Fruit fly (Drosophila melanogaster): ENCODE measurements around the gene CG8833.

DNA sequence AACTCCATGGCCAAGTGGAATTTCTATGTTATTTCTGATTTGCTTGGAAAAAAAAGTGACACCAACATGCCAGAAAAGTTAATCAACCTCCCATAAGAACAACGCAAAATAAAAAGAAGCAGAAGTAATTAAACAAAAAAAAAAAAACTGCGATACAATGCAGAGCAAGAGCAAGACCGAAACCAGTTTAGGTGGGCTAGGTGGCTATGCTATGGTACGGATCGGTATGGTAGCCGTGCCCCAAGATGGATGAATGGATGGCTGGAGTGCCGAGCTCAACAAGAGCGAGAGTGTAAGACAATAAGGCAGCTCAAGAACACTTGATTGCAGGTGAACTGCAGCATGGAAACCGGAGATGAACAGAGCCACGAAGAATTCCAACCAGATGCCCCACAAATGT is 8.0 kb upstream of the CG8833 start:
- no peak for TF ChIP-seq CG15269 (tag; optimal IDR thresholded peaks at IDR 0.05)
- no peak for TF ChIP-seq ham (GFP tag; IDR thresholded peaks at IDR 0.05)
- TF ChIP-seq CG7987 (GFP tag; optimal IDR thresholded peaks at IDR 0.05), result no peak
- TF ChIP-seq vnd (GFP tag; IDR thresholded peaks at IDR 0.05; ENCODE audit: partially characterized antibody), result no peak
- TF ChIP-seq CG10654 (GFP tag; optimal IDR thresholded peaks at IDR 0.05), result no peak
- TF ChIP-seq Vsx1 (GFP tag; optimal IDR thresholded peaks at IDR 0.05), result no peak
- TF ChIP-seq sens-2 (GFP tag; IDR thresholded peaks at IDR 0.05), result no peak
- TF ChIP-seq Ada2b (GFP tag; IDR thresholded peaks at IDR 0.05), result no peak
- no peak for TF ChIP-seq CG7839 (tag; optimal IDR thresholded peaks at IDR 0.05)

All from whole organism, embryonic.